Worm (Caenorhabditis elegans): Measurements from ENCODE around the gene Y54G2A.49.

- no peak for TF ChIP-seq F49E8.2 (tag; optimal IDR thresholded peaks at IDR 0.05; ENCODE audit: borderline replicate concordance)
- TF ChIP-seq ctbp-1 (GFP tag; IDR thresholded peaks at IDR 0.05), result no peak
- TF ChIP-seq ceh-44 (GFP tag; IDR thresholded peaks at IDR 0.05), result no peak
- TF ChIP-seq aly-2 (tag; optimal IDR thresholded peaks at IDR 0.05), result no peak
Observed at ce11 chrIV:2842162-2842561, 10.9 kb downstream of the Y54G2A.49 start, which contains the start of gene clec-84.

Measured in whole organism, L4 larva.